Fruit fly (Drosophila melanogaster): ENCODE measurements around the gene Jon66Ci.

Gene Jon66Ci

dm6 chr3L:8379161-8379560, 12.2 kb upstream of the Jon66Ci start (continued):
- TF ChIP-seq CG8388 (GFP tag; optimal IDR thresholded peaks at IDR 0.05) (peak; percentile 26), BtbVII (GFP tag; optimal IDR thresholded peaks at IDR 0.05) (no peak), mam (GFP tag; optimal IDR thresholded peaks at IDR 0.05) (no peak), CG15011 (GFP tag; optimal IDR thresholded peaks at IDR 0.05) (no peak), CG15601 (tag; optimal IDR thresholded peaks at IDR 0.05) (peak; percentile 34), CG12769 (tag; optimal IDR thresholded peaks at IDR 0.05) (no peak), E2f1 (GFP tag; IDR thresholded peaks at IDR 0.05) (no peak), CG14965 (GFP tag; optimal IDR thresholded peaks at IDR 0.05; ENCODE audit: borderline replicate concordance) (no peak), danr (GFP tag; IDR thresholded peaks at IDR 0.05) (no peak), Hr51 (GFP tag; optimal IDR thresholded peaks at IDR 0.05) (no peak), CoRest (tag; optimal IDR thresholded peaks at IDR 0.05) (no peak), CG9609 (GFP tag; optimal IDR thresholded peaks at IDR 0.05) (no peak), MBD-R2 (GFP tag; IDR thresholded peaks at IDR 0.05) (no peak), CG15269 (tag; optimal IDR thresholded peaks at IDR 0.05) (no peak), peb (GFP tag; IDR thresholded peaks at IDR 0.05) (no peak), ac (GFP tag; optimal IDR thresholded peaks at IDR 0.05) (no peak), Oli (tag; optimal IDR thresholded peaks at IDR 0.05) (no peak), stc (GFP tag; IDR thresholded peaks at IDR 0.05) (no peak), CG7839 (tag; optimal IDR thresholded peaks at IDR 0.05) (no peak), gro (GFP tag; optimal IDR thresholded peaks at IDR 0.05) (no peak), slou (GFP tag; optimal IDR thresholded peaks at IDR 0.05) (no peak), jing (GFP tag; optimal IDR thresholded peaks at IDR 0.05) (no peak), CG10274 (GFP tag; optimal IDR thresholded peaks at IDR 0.05) (no peak), HLH4C (GFP tag; IDR thresholded peaks at IDR 0.05; ENCODE audit: partially characterized antibody) (no peak), ftz-f1 (GFP tag; optimal IDR thresholded peaks at IDR 0.05) (no peak), lmd (GFP tag; IDR thresholded peaks at IDR 0.05) (no peak), lola (GFP tag; optimal IDR thresholded peaks at IDR 0.05) (peak in 1 of 3 experiments; percentile 9), CG13287 (GFP tag; IDR thresholded peaks at IDR 0.05; ENCODE audit: partially characterized antibody) (no peak), CG2678 (tag; optimal IDR thresholded peaks at IDR 0.05) (no peak), Sry-δ (GFP tag; optimal IDR thresholded peaks at IDR 0.05) (no peak), CG2116 (GFP tag; optimal IDR thresholded peaks at IDR 0.05) (no peak), CG6813 (GFP tag; optimal IDR thresholded peaks at IDR 0.05) (no peak), CG6683 (GFP tag; optimal IDR thresholded peaks at IDR 0.05) (no peak), Atf3 (GFP tag; optimal IDR thresholded peaks at IDR 0.05) (no peak), CG18262 (tag; optimal IDR thresholded peaks at IDR 0.05) (peak; percentile 7), Sry-β (GFP tag; optimal IDR thresholded peaks at IDR 0.05) (no peak), Hand (GFP tag; optimal IDR thresholded peaks at IDR 0.05) (no peak), zfh1 (GFP tag; IDR thresholded peaks at IDR 0.05) (0 out of 3 replicates have a peak, but pooled peaks have one; percentile 24), sc (optimal IDR thresholded peaks at IDR 0.05) (no peak), sc (GFP tag; optimal IDR thresholded peaks at IDR 0.05) (no peak), Ets97D (GFP tag; optimal IDR thresholded peaks at IDR 0.05) (no peak), CG43689 (GFP tag; IDR thresholded peaks at IDR 0.05) (no peak), esg (GFP tag; conservative IDR thresholded peaks at IDR 0.05) (no peak), gcm2 (GFP tag; optimal IDR thresholded peaks at IDR 0.05) (no peak), CG1024 (GFP tag; IDR thresholded peaks at IDR 0.05) (no peak), HLHmδ (GFP tag; optimal IDR thresholded peaks at IDR 0.05) (peak; percentile 55), ci (GFP tag; IDR thresholded peaks at IDR 0.05) (peak; percentile 50; the same call in 2 of the 3 replicates), ATbp (GFP tag; optimal IDR thresholded peaks at IDR 0.05) (peak; percentile 57), Rx (GFP tag; IDR thresholded peaks at IDR 0.05) (no peak), CG6254 (GFP tag; optimal IDR thresholded peaks at IDR 0.05) (peak; percentile 29), kay (GFP tag; optimal IDR thresholded peaks at IDR 0.05) (no peak)

All from whole organism, embryonic.